Worm (Caenorhabditis elegans) whole organism, young adult: ENCODE measurements around the gene clec-227.

Experiments
- ama-1 ChIP-seq, 3 experiments: fragments of 150-350 bp in 1 of 3; sonication (generic microtip) in 2 of 3; optimal IDR thresholded peaks; 2 replicates each; lab custom pipeline; 2014 to 2018; ENCODE audit warnings: missing biosample characterization in 2 of 3, missing genetic modification characterization in 2 of 3, missing genetic modification reagents in 2 of 3
- attf-6 ChIP-seq: fragments of 200-800 bp; sonication (Bioruptor generic); IDR thresholded peaks from 2 replicates; pipeline ENCODE4 v1.3.6; 2022; ENCODE audit warnings: missing genetic modification reagents, missing genetic modification characterization, missing compliant biosample characterization
- hmg-1.2 ChIP-seq: fragments of 200-800 bp; sonication (Bioruptor generic); IDR thresholded peaks from 2 replicates; pipeline ENCODE4 v1.3.6; 2022; ENCODE audit warnings: missing genetic modification reagents, missing genetic modification characterization, missing compliant biosample characterization
- lin-54 ChIP-seq: fragments of 200-800 bp; sonication (Bioruptor generic); optimal IDR thresholded peaks from 2 replicates; lab custom pipeline; 2018; ENCODE audit warnings: mild to moderate bottlenecking, missing genetic modification characterization, missing compliant biosample characterization
- lir-1 ChIP-seq: fragments of 200-800 bp; sonication (Bioruptor generic); conservative IDR thresholded peaks from 2 replicates; pipeline ENCODE4 v1.3.6; 2022; ENCODE audit warnings: missing genetic modification reagents, missing genetic modification characterization, missing compliant biosample characterization
- mel-28 ChIP-seq: sonication (generic microtip); optimal IDR thresholded peaks from 2 replicates; lab custom pipeline; 2016; ENCODE audit warnings: borderline replicate concordance, mild to moderate bottlenecking, missing genetic modification characterization, missing compliant biosample characterization
- nfya-1 ChIP-seq: sonication (generic microtip); optimal IDR thresholded peaks from 2 replicates; lab custom pipeline; 2017; ENCODE audit warnings: antibody characterized with exemption, missing compliant biosample characterization, missing genetic modification characterization, borderline replicate concordance; ENCODE audit not compliant: insufficient read depth
- nhr-179 ChIP-seq: sonication (generic microtip); optimal IDR thresholded peaks from 2 replicates; lab custom pipeline; 2016; ENCODE audit warnings: mild to moderate bottlenecking, missing genetic modification characterization, missing compliant biosample characterization
- pha-4 ChIP-seq: fragments of 150-350 bp; sonication (generic microtip); optimal IDR thresholded peaks from 2 replicates; lab custom pipeline; 2014; ENCODE audit warnings: missing biosample characterization, missing genetic modification reagents, missing genetic modification characterization
- sdz-38 ChIP-seq: sonication (generic microtip); optimal IDR thresholded peaks from 2 replicates; lab custom pipeline; 2016; ENCODE audit warnings: missing genotype, missing genetic modification characterization, missing compliant biosample characterization
- snpc-4 ChIP-seq, 5 experiments: fragments of 150-350 bp in 1 of 5; sonication (generic microtip) in 4 of 5; optimal IDR thresholded peaks; 2 replicates each; lab custom pipeline; 2014 to 2018; ENCODE audit warnings: missing genetic modification characterization in 5 of 5, missing biosample characterization in 3 of 5, antibody characterized with exemption in 2 of 5, mild to moderate bottlenecking in 2 of 5, missing compliant biosample characterization in 2 of 5, missing genotype in 2 of 5, moderate library complexity in 2 of 5, missing genetic modification reagents in 1 of 5
- tbp1 ChIP-seq: fragments of 200-800 bp; sonication (Bioruptor generic); optimal IDR thresholded peaks from 2 replicates; lab custom pipeline; 2018; ENCODE audit warnings: mild to moderate bottlenecking, missing genetic modification characterization, missing compliant biosample characterization
- unc-130 ChIP-seq: sonication (generic microtip); optimal IDR thresholded peaks from 2 replicates; lab custom pipeline; 2016; ENCODE audit warnings: missing genetic modification reagents, missing genetic modification characterization, missing compliant biosample characterization

DNA sequence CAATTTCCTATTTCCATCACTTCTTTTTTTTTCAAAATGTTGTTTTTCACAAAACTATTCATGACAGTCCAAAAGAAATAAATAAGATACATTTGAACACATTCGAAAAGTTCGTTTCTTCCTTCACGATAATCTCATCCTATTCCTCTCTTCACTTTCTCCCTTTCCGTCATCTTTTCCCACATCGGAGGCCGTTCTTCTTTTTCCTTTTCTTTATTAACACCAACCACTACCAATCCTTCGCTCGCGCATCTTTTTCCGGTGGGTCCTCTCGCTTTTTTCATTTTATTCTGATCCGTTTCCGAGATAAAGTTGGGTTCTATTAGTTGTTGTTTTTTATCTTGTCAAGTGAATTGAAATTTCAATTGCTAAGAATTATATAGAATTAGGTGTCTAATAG lies 23.2 kb downstream of the clec-227 start:
- TF ChIP-seq pha-4 (tag; lab: Kevin White, UChicago) (no peak), sdz-38 (tag; lab: Kevin White, UChicago) (no peak), nhr-179 (tag; lab: Kevin White, UChicago) (no peak), attf-6 (GFP tag; lab: Robert Waterston, UW) (no peak), unc-130 (GFP tag; lab: Kevin White, UChicago) (no peak), nfya-1 (no peak), ama-1 (optimal IDR thresholded peaks at IDR 0.05; lab: Kevin White, UChicago) (no peak), ama-1 (GFP tag; optimal IDR thresholded peaks at IDR 0.05; lab: Kevin White, UChicago) (no peak), lin-54 (no peak), tbp1 (GFP tag; lab: Kevin White, UChicago) (no peak), mel-28 (no peak), hmg-1.2 (GFP tag; lab: Robert Waterston, UW) (no peak), lir-1 (GFP tag; lab: Robert Waterston, UW) (no peak), snpc-4 (GFP tag; optimal IDR thresholded peaks at IDR 0.05; lab: Kevin White, UChicago) (no peak), snpc-4 (tag; optimal IDR thresholded peaks at IDR 0.05; lab: Kevin White, UChicago) (no peak)
